Worm (Caenorhabditis elegans) whole organism, L3 larva: ENCODE results near the gene T26C5.2.

Experiments
- R02D3.7 ChIP-seq: fragments of 150-350 bp; optimal IDR thresholded peaks from 2 replicates; lab custom pipeline; 2014; ENCODE audit warnings: missing biosample characterization, missing genetic modification characterization
- ZK546.5 ChIP-seq: sonication (generic microtip); optimal IDR thresholded peaks from 2 replicates; lab custom pipeline; 2017; ENCODE audit warnings: missing biosample characterization, missing genetic modification characterization
- aly-2 ChIP-seq: fragments of 150-350 bp; optimal IDR thresholded peaks from 2 replicates; lab custom pipeline; 2014; ENCODE audit warnings: missing biosample characterization, missing genetic modification characterization
- ceh-16 ChIP-seq: sonication (generic microtip); optimal IDR thresholded peaks from 2 replicates; lab custom pipeline; 2017; ENCODE audit warnings: missing biosample characterization, missing genetic modification characterization
- ceh-28 ChIP-seq: fragments of 150-350 bp; optimal IDR thresholded peaks from 2 replicates; lab custom pipeline; 2014; ENCODE audit warnings: missing biosample characterization, missing genetic modification reagents, missing genetic modification characterization
- ceh-82 ChIP-seq: fragments of 150-350 bp; optimal IDR thresholded peaks from 2 replicates; lab custom pipeline; 2014; ENCODE audit warnings: missing biosample characterization, missing genetic modification characterization
- ceh-9 ChIP-seq: sonication (generic microtip); optimal IDR thresholded peaks from 2 replicates; lab custom pipeline; 2018; ENCODE audit warnings: missing biosample characterization, missing genetic modification characterization
- daf-12 ChIP-seq: fragments of 150-350 bp; optimal IDR thresholded peaks from 2 replicates; lab custom pipeline; 2014; ENCODE audit warnings: missing biosample characterization, missing genetic modification reagents, missing genetic modification characterization
- egl-27 ChIP-seq: sonication (generic microtip); optimal IDR thresholded peaks from 4 replicates; lab custom pipeline; 2017; ENCODE audit warnings: missing biosample characterization, missing genetic modification reagents, missing genetic modification characterization
- elt-1 ChIP-seq: fragments of 150-350 bp; optimal IDR thresholded peaks from 2 replicates; lab custom pipeline; 2014; ENCODE audit warnings: missing biosample characterization, missing genetic modification characterization
- elt-2 ChIP-seq: sonication (generic microtip); optimal IDR thresholded peaks from 2 replicates; lab custom pipeline; 2016; ENCODE audit warnings: missing genetic modification reagents, mild to moderate bottlenecking, missing genetic modification characterization, missing compliant biosample characterization
- elt-3 ChIP-seq, 3 experiments: fragments of 150-350 bp in 1 of 3; sonication (generic microtip) in 2 of 3; optimal IDR thresholded peaks; 2 replicates in 2 of 3; 4 replicates in 1 of 3; lab custom pipeline; 2014 to 2017; ENCODE audit warnings: missing biosample characterization in 3 of 3, missing genetic modification characterization in 3 of 3
- jun-1 ChIP-seq: fragments of 150-350 bp; optimal IDR thresholded peaks from 2 replicates; lab custom pipeline; 2014; ENCODE audit warnings: missing biosample characterization, missing genetic modification reagents, missing genetic modification characterization
- lin-15B ChIP-seq: fragments of 150-350 bp; optimal IDR thresholded peaks from 2 replicates; lab custom pipeline; 2014; ENCODE audit warnings: missing biosample characterization, missing genetic modification characterization
- lin-39 ChIP-seq: fragments of 150-350 bp; optimal IDR thresholded peaks from 2 replicates; lab custom pipeline; 2018; ENCODE audit warnings: missing biosample characterization, missing genetic modification reagents, missing genetic modification characterization
- lsy-12 ChIP-seq: sonication (generic microtip); optimal IDR thresholded peaks from 2 replicates; lab custom pipeline; 2016; ENCODE audit warnings: mild to moderate bottlenecking, missing genetic modification characterization, missing compliant biosample characterization
- mdl-1 ChIP-seq: fragments of 150-350 bp; optimal IDR thresholded peaks from 2 replicates; lab custom pipeline; 2014; ENCODE audit warnings: missing biosample characterization, missing genetic modification characterization
- mml-1 ChIP-seq: fragments of 150-350 bp; sonication (generic microtip); optimal IDR thresholded peaks from 3 replicates; lab custom pipeline; 2014; ENCODE audit warnings: missing biosample characterization, missing genetic modification characterization
- nfya-1 ChIP-seq: sonication (generic microtip); optimal IDR thresholded peaks from 2 replicates; lab custom pipeline; 2017; ENCODE audit warnings: missing genetic modification characterization, mild to moderate bottlenecking, missing compliant biosample characterization, antibody characterized with exemption, moderate library complexity; ENCODE audit not compliant: insufficient read depth
- nhr-11 ChIP-seq: fragments of 150-350 bp; optimal IDR thresholded peaks from 2 replicates; lab custom pipeline; 2014; ENCODE audit warnings: missing biosample characterization, missing genetic modification characterization
- nhr-12 ChIP-seq: fragments of 150-350 bp; optimal IDR thresholded peaks from 2 replicates; lab custom pipeline; 2014; ENCODE audit warnings: missing biosample characterization, missing genetic modification characterization
- nhr-23 ChIP-seq: fragments of 150-350 bp; optimal IDR thresholded peaks from 2 replicates; lab custom pipeline; 2014; ENCODE audit warnings: missing biosample characterization, missing genetic modification reagents, missing genetic modification characterization
- nhr-25 ChIP-seq: sonication (generic microtip); optimal IDR thresholded peaks from 2 replicates; lab custom pipeline; 2017; ENCODE audit warnings: missing biosample characterization, missing genetic modification characterization
- nhr-28 ChIP-seq: fragments of 150-350 bp; optimal IDR thresholded peaks from 2 replicates; lab custom pipeline; 2014; ENCODE audit warnings: missing biosample characterization, missing genetic modification characterization
- nhr-43 ChIP-seq: sonication (generic microtip); optimal IDR thresholded peaks from 2 replicates; lab custom pipeline; 2016; ENCODE audit warnings: mild to moderate bottlenecking, missing genetic modification characterization, missing compliant biosample characterization; ENCODE audit not compliant: poor library complexity, severe bottlenecking
- nhr-76 ChIP-seq: fragments of 150-350 bp; sonication (generic microtip); optimal IDR thresholded peaks from 5 replicates; lab custom pipeline; 2014; ENCODE audit warnings: missing biosample characterization, missing genetic modification characterization
- nhr-77 ChIP-seq: fragments of 150-350 bp; optimal IDR thresholded peaks from 2 replicates; lab custom pipeline; 2014; ENCODE audit warnings: missing biosample characterization, missing genetic modification characterization
- pqm-1 ChIP-seq: fragments of 150-350 bp; optimal IDR thresholded peaks from 2 replicates; lab custom pipeline; 2017; ENCODE audit warnings: missing biosample characterization, missing genetic modification characterization, inconsistent platforms
- sea-2 ChIP-seq: fragments of 150-350 bp; sonication (generic microtip); optimal IDR thresholded peaks from 4 replicates; lab custom pipeline; 2014; ENCODE audit warnings: missing biosample characterization, missing genetic modification reagents, missing genetic modification characterization
- skn-1 ChIP-seq: fragments of 150-350 bp; optimal IDR thresholded peaks from 2 replicates; lab custom pipeline; 2014; ENCODE audit warnings: missing biosample characterization, missing genetic modification characterization
- snpc-4 ChIP-seq: fragments of 150-350 bp; optimal IDR thresholded peaks from 2 replicates; lab custom pipeline; 2014; ENCODE audit warnings: missing biosample characterization, missing genetic modification characterization
- tbx-2 ChIP-seq: sonication (generic microtip); optimal IDR thresholded peaks from 2 replicates; lab custom pipeline; 2016; ENCODE audit warnings: mild to moderate bottlenecking, missing genetic modification characterization, missing compliant biosample characterization
- unc-39 ChIP-seq: sonication (generic microtip); optimal IDR thresholded peaks from 4 replicates; lab custom pipeline; 2017; ENCODE audit warnings: missing biosample characterization, missing genetic modification characterization
- zag-1 ChIP-seq: fragments of 150-350 bp; optimal IDR thresholded peaks from 2 replicates; lab custom pipeline; 2014; ENCODE audit warnings: missing biosample characterization, missing genetic modification characterization

The T26C5.2 gene

DNA sequence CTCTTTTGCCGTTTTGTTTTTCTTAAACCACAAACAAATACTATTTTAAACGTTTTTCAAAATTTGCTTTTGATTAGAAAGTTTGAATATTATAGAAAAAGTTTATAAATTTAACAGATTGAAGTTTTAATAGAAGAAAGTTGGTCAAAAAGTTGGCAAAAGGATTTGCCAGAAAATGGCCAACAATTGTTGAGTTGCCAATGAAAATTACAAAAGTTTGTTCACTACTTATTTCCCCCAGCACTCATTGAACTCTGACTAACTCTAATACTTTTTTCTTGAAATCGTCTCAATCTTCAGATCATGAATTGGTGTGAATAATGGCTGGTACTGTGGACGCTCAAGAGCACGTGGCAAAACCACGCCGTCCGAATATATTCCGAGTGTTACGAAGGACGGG is 22.9 kb upstream of the T26C5.2 start, which contains the start of gene ZK1067.4:
Gene ZK1067.4, plus strand, starts transcription at position 301 of the 400 bp plus-strand sequence.
- TF ChIP-seq mml-1 (tag; lab: Kevin White, UChicago) (no peak), nhr-77 (no peak), zag-1 (tag; lab: Kevin White, UChicago) (no peak), ceh-9 (tag; lab: Kevin White, UChicago) (no peak), skn-1 (no peak), snpc-4 (tag; lab: Kevin White, UChicago) (no peak)

DNA sequence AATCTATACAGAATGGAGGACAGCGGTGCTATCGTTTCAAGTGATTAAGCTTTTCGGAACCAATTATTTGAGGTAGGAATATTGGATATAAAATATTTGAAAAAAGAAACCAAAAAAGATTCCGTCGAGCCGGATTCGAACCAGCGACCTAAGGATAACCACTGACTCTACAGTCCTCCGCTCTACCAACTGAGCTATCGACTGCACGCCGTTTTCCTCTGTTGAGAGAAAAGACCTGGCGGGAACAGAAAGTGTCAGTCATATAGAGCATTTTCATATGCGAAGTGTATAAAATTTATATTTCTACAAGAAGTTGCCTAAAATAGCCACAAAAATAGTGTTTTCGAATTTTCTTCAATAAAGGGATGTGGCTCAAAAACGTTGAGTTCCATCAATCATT is 21.3 kb upstream of the T26C5.2 start:
- TF ChIP-seq nhr-25 (tag; lab: Kevin White, UChicago) (peak; percentile 26), snpc-4 (tag; lab: Kevin White, UChicago) (peak; percentile 96), mdl-1 (tag; lab: Kevin White, UChicago) (no peak), nhr-43 (tag; lab: Kevin White, UChicago) (peak; percentile 57), lsy-12 (peak; percentile 58), unc-39 (tag; lab: Kevin White, UChicago) (no peak), nhr-11 (no peak), jun-1 (tag; lab: Kevin White, UChicago) (peak; percentile 5), nhr-12 (no peak), nhr-76 (tag; lab: Kevin White, UChicago) (no peak), nhr-23 (tag; lab: Kevin White, UChicago) (peak; percentile 11), pqm-1 (tag; lab: Kevin White, UChicago) (peak; percentile 26), nhr-28 (tag; lab: Kevin White, UChicago) (no peak), elt-2 (peak; percentile 62), ceh-16 (no peak), lin-15B (tag; lab: Kevin White, UChicago) (no peak), ceh-28 (tag; lab: Kevin White, UChicago) (no peak), lin-39 (tag; lab: Kevin White, UChicago) (no peak), aly-2 (tag; lab: Kevin White, UChicago) (no peak)

DNA sequence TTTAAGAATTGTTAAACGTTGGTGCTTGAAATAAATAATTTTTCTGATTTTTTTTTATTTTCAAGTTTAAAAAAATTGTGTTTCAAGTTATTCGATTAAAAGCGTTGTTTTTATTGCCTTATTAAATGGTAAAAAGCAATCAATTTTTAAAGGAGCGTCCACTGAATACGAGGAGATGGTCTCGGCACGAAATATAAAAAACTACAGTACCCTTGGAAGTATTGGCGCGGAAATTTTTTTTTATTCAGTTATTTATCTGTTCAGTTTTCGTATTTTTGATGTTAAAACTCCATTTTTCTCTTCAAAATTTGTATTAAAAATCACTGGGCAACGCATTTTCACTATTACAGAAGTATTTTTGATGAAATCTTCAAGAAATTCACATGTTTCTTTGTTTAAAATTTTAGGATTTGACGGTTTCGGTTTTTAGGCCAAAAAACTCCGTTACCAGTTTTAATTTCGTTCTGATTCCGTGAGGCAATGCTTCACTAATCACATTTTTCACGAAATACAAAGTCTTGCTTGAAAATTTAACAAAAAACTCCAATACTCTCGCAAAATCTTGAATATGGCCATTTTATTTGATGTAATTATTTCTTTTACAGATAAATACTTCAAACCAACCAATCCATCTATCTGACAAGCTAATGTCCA is 19.8 kb upstream of the T26C5.2 start, which contains the start of gene znfx-1:
Gene znfx-1, plus strand, starts transcription at position 604 of the 654 bp plus-strand sequence.
- TF ChIP-seq mml-1 (tag; lab: Kevin White, UChicago): no peak
- TF ChIP-seq sea-2 (GFP tag; lab: Kevin White, UChicago): no peak
- no peak for TF ChIP-seq elt-2
- TF ChIP-seq R02D3.7 (tag; lab: Kevin White, UChicago): no peak
- TF ChIP-seq ZK546.5 (tag; lab: Kevin White, UChicago): no peak
- no peak for TF ChIP-seq nfya-1 (tag; lab: Kevin White, UChicago)
- no peak for TF ChIP-seq pqm-1 (tag; lab: Kevin White, UChicago)
- no peak for TF ChIP-seq ceh-28 (tag; lab: Kevin White, UChicago)

DNA sequence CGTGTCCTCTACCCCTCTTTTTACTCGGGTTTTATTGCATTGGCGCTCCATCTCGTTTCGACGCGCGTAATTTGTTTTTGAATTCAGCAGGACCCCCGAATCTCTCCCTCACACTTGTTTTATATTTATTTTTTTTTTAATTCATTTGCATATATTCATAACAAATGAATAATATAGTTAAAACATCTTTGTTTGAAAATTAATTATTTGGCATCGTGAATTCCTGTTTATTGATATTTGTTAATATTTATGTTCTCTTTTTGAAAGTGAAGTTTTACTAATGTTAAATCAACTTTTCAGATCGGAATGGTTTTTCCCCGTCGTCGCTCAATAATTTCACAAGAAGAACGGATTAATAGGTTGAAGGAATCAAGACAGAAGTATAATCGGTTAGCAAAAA is 10.1 kb upstream of the T26C5.2 start, which contains the start of gene ZK1067.3:
Gene ZK1067.3, plus strand, starts transcription at position 301 of the 400 bp plus-strand sequence.
- TF ChIP-seq nhr-25 (tag; lab: Kevin White, UChicago) (no peak), ceh-28 (tag; lab: Kevin White, UChicago) (no peak), tbx-2 (tag; lab: Kevin White, UChicago) (no peak), egl-27 (tag; lab: Kevin White, UChicago) (no peak), nhr-12 (no peak), sea-2 (GFP tag; lab: Kevin White, UChicago) (no peak), snpc-4 (tag; lab: Kevin White, UChicago) (no peak), lin-15B (tag; lab: Kevin White, UChicago) (no peak), unc-39 (tag; lab: Kevin White, UChicago) (no peak), elt-1 (tag; lab: Kevin White, UChicago) (no peak), nhr-11 (no peak), ZK546.5 (tag; lab: Kevin White, UChicago) (no peak), nhr-28 (tag; lab: Kevin White, UChicago) (no peak), daf-12 (tag; lab: Kevin White, UChicago) (no peak), skn-1 (no peak), elt-3 (tag; optimal IDR thresholded peaks at IDR 0.05; lab: Kevin White, UChicago) (no peak), ceh-82 (tag; lab: Kevin White, UChicago) (no peak)
